Fruit fly (Drosophila melanogaster) whole organism, prepupa: Measurements from ENCODE around the gene Tlk.

Experiments used
- CG11762 ChIP-seq: fragments of 200-800 bp; sonication (Bioruptor generic); optimal IDR thresholded peaks from 3 replicates; lab custom pipeline; 2016; ENCODE audit warnings: missing biosample characterization, missing genetic modification characterization; ENCODE audit not compliant: insufficient read depth
- CG11902 ChIP-seq: fragments of 200-800 bp; sonication (Bioruptor generic); optimal IDR thresholded peaks from 3 replicates; lab custom pipeline; 2016; ENCODE audit warnings: missing biosample characterization, missing genetic modification characterization
- CG16779 ChIP-seq: fragments of 200-800 bp; sonication (Bioruptor generic); optimal IDR thresholded peaks from 3 replicates; lab custom pipeline; 2017; ENCODE audit warnings: missing biosample characterization, mild to moderate bottlenecking, missing genetic modification characterization
- CG3032 ChIP-seq: fragments of 200-800 bp; optimal IDR thresholded peaks from 2 replicates; lab custom pipeline; 2019; ENCODE audit warnings: missing biosample characterization, mild to moderate bottlenecking, missing genetic modification characterization, moderate library complexity
- CG6276 ChIP-seq: fragments of 200-800 bp; sonication (Bioruptor generic); optimal IDR thresholded peaks from 2 replicates; lab custom pipeline; 2017; ENCODE audit warnings: missing biosample characterization, mild to moderate bottlenecking, missing genetic modification characterization
- CG6854 ChIP-seq: fragments of 200-800 bp; sonication (Bioruptor generic); optimal IDR thresholded peaks from 2 replicates; lab custom pipeline; 2017; ENCODE audit warnings: missing biosample characterization, mild to moderate bottlenecking, missing genetic modification characterization
- Met ChIP-seq: fragments of 200-800 bp; sonication (Bioruptor generic); optimal IDR thresholded peaks from 3 replicates; lab custom pipeline; 2016; ENCODE audit warnings: missing biosample characterization, missing genetic modification characterization
- Sox102F ChIP-seq: fragments of 200-800 bp; sonication (Bioruptor generic); optimal IDR thresholded peaks from 2 replicates; lab custom pipeline; 2016; ENCODE audit warnings: missing biosample characterization, mild to moderate bottlenecking, missing genetic modification characterization
- dac ChIP-seq: fragments of 200-800 bp; sonication (Bioruptor generic); optimal IDR thresholded peaks from 2 replicates; lab custom pipeline; 2017; ENCODE audit warnings: missing biosample characterization, mild to moderate bottlenecking, missing genetic modification characterization
- dsx ChIP-seq: fragments of 200-800 bp; optimal IDR thresholded peaks from 3 replicates; lab custom pipeline; 2019; ENCODE audit warnings: missing biosample characterization, mild to moderate bottlenecking, missing genetic modification characterization, moderate library complexity; ENCODE audit not compliant: poor library complexity, severe bottlenecking
- net ChIP-seq: fragments of 200-800 bp; sonication (Bioruptor generic); optimal IDR thresholded peaks from 3 replicates; lab custom pipeline; 2016; ENCODE audit warnings: missing biosample characterization, missing genetic modification characterization
- salr ChIP-seq, 2 experiments: fragments of 200-800 bp; sonication (Bioruptor generic); optimal IDR thresholded peaks; 3 replicates each; lab custom pipeline; 2016 to 2018; ENCODE audit warnings: missing biosample characterization in 2 of 2, missing genetic modification characterization in 2 of 2, mild to moderate bottlenecking in 1 of 2

DNA sequence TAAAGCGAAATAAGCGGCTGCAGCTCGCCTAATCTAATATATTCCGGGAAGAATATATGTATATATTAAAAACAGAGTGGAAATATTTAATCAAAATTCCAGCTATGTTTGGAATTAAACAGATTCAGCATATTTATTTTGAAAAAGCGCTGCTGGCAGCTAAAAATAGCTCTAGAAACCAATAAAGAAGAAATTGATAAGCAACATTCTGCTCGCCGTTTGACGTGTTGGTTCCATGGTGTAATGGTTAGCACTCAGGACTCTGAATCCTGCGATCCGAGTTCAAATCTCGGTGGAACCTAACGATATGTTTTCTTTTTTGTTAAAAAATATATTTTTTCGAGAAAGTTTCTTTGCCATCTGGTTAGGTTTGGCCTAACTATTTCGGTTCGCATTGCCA, 99.7 kb downstream of the Tlk start:
- TF ChIP-seq Met (GFP tag; lab: Kevin White, UChicago) (no peak), dac (GFP tag; lab: Kevin White, UChicago) (no peak), CG6854 (no peak), CG6276 (no peak), dsx (no peak), net (GFP tag; lab: Kevin White, UChicago) (no peak), CG11902 (GFP tag; lab: Kevin White, UChicago) (no peak), CG3032 (no peak), CG16779 (tag; lab: Kevin White, UChicago) (no peak), Sox102F (GFP tag; lab: Kevin White, UChicago) (no peak), CG11762 (GFP tag; lab: Kevin White, UChicago) (no peak), salr (GFP tag; optimal IDR thresholded peaks at IDR 0.05; lab: Kevin White, UChicago) (no peak)
